Fruit fly (Drosophila melanogaster) whole organism, pupa: Measurements from ENCODE around the gene Sos.

ENCODE experiments used
- CG10348 ChIP-seq: fragments of 200-800 bp; sonication (Bioruptor generic); IDR thresholded peaks from 2 replicates; pipeline ENCODE4 v1.3.6; 2022; ENCODE audit warnings: missing biosample characterization, missing genetic modification characterization
- CG12605 ChIP-seq: fragments of 200-800 bp; sonication (Bioruptor generic); IDR thresholded peaks from 2 replicates; pipeline ENCODE4 v1.3.6; 2022; ENCODE audit warnings: missing biosample characterization, missing genetic modification characterization
- CG15710 ChIP-seq: fragments of 200-800 bp; sonication (Bioruptor generic); optimal IDR thresholded peaks from 2 replicates; lab custom pipeline; 2018; ENCODE audit warnings: missing biosample characterization, mild to moderate bottlenecking, missing genetic modification characterization, moderate library complexity
- CG17806 ChIP-seq: fragments of 200-800 bp; sonication (Bioruptor generic); optimal IDR thresholded peaks from 2 replicates; lab custom pipeline; 2018; ENCODE audit warnings: missing biosample characterization, mild to moderate bottlenecking, missing genetic modification characterization, moderate library complexity
- CG32121 ChIP-seq: fragments of 200-800 bp; sonication (Bioruptor generic); IDR thresholded peaks from 2 replicates; pipeline ENCODE4 v1.3.6; 2022; ENCODE audit warnings: missing biosample characterization, missing genetic modification characterization
- CG4496 ChIP-seq: fragments of 200-800 bp; sonication (Bioruptor generic); IDR thresholded peaks from 3 replicates; pipeline ENCODE4 v1.3.6; 2022; ENCODE audit warnings: missing biosample characterization, missing genetic modification characterization
- CG8301 ChIP-seq: fragments of 200-800 bp; sonication (Bioruptor generic); optimal IDR thresholded peaks from 2 replicates; lab custom pipeline; 2018; ENCODE audit warnings: missing biosample characterization, mild to moderate bottlenecking, missing genetic modification characterization
- D1 ChIP-seq: fragments of 200-800 bp; sonication (Bioruptor generic); optimal IDR thresholded peaks from 2 replicates; lab custom pipeline; 2018; ENCODE audit warnings: missing biosample characterization, mild to moderate bottlenecking, missing genetic modification characterization, moderate library complexity
- EcR ChIP-seq: fragments of 200-800 bp; sonication (Bioruptor generic); optimal IDR thresholded peaks from 3 replicates; lab custom pipeline; 2019; ENCODE audit warnings: missing biosample characterization, missing genetic modification characterization, mild to moderate bottlenecking, moderate library complexity, missing genetic modification reagents
- Ets98B ChIP-seq: fragments of 200-800 bp; sonication (Bioruptor generic); IDR thresholded peaks from 2 replicates; pipeline ENCODE4 v1.3.6; 2022; ENCODE audit warnings: missing biosample characterization, missing genetic modification characterization
- Snoo ChIP-seq: fragments of 200-800 bp; sonication (Bioruptor generic); optimal IDR thresholded peaks from 3 replicates; lab custom pipeline; 2017; ENCODE audit warnings: missing biosample characterization, mild to moderate bottlenecking, missing genetic modification characterization, inconsistent platforms
- fd96Ca ChIP-seq: fragments of 200-800 bp; sonication (Bioruptor generic); IDR thresholded peaks from 3 replicates; pipeline ENCODE4 v1.3.6; 2022; ENCODE audit warnings: missing biosample characterization, missing genetic modification characterization
- gl ChIP-seq: fragments of 200-800 bp; sonication (Bioruptor generic); optimal IDR thresholded peaks from 2 replicates; lab custom pipeline; 2018; ENCODE audit warnings: missing biosample characterization, mild to moderate bottlenecking, missing genetic modification characterization
- rn ChIP-seq: fragments of 200-800 bp; sonication (Bioruptor generic); IDR thresholded peaks from 2 replicates; pipeline ENCODE4 v1.3.6; 2022; ENCODE audit warnings: missing biosample characterization, missing genetic modification characterization

- TF ChIP-seq CG17806 (tag; lab: Kevin White, UChicago) (no peak), rn (GFP tag; lab: Robert Waterston, UW) (no peak), EcR (GFP tag; lab: Kevin White, UChicago) (no peak), Ets98B (GFP tag; lab: Robert Waterston, UW) (no peak), CG15710 (tag; lab: Kevin White, UChicago) (no peak), CG10348 (GFP tag; lab: Robert Waterston, UW) (no peak), gl (no peak), fd96Ca (no peak), CG8301 (tag; lab: Kevin White, UChicago) (no peak), D1 (tag; lab: Kevin White, UChicago) (no peak), CG4496 (GFP tag; lab: Robert Waterston, UW) (no peak), CG12605 (GFP tag; lab: Robert Waterston, UW) (no peak), CG32121 (GFP tag; lab: Robert Waterston, UW) (no peak), Snoo (no peak)
These were observed 54.0 kb downstream of the Sos start for dm6 chr2L:13867653-13868052.
